Worm (Caenorhabditis elegans) whole organism, young adult: ENCODE measurements around the gene nhr-268.

Experiments
- Y79H2A.3 ChIP-seq: fragments of 200-800 bp; sonication (Bioruptor generic); conservative IDR thresholded peaks from 2 replicates; pipeline ENCODE4 v1.3.6; 2022; ENCODE audit warnings: missing genetic modification reagents, missing genetic modification characterization, missing compliant biosample characterization
- ZK185.1 ChIP-seq: sonication (generic microtip); optimal IDR thresholded peaks from 2 replicates; lab custom pipeline; 2016; ENCODE audit warnings: mild to moderate bottlenecking, missing genetic modification characterization, missing compliant biosample characterization; ENCODE audit not compliant: poor library complexity, severe bottlenecking
- ama-1 ChIP-seq, 3 experiments: fragments of 150-350 bp in 1 of 3; sonication (generic microtip) in 2 of 3; optimal IDR thresholded peaks; 2 replicates each; lab custom pipeline; 2014 to 2018; ENCODE audit warnings: missing biosample characterization in 2 of 3, missing genetic modification characterization in 2 of 3, missing genetic modification reagents in 2 of 3
- ceh-58 ChIP-seq: fragments of 200-800 bp; sonication (Bioruptor generic); IDR thresholded peaks from 2 replicates; pipeline ENCODE4 v1.3.6; 2022; ENCODE audit warnings: missing genetic modification characterization, missing compliant biosample characterization
- lag-1 ChIP-seq: fragments of 200-800 bp; sonication (Bioruptor generic); IDR thresholded peaks from 2 replicates; pipeline ENCODE4 v1.3.6; 2022; ENCODE audit warnings: missing genetic modification reagents, missing genetic modification characterization, missing compliant biosample characterization
- mcd-1 ChIP-seq: fragments of 200-800 bp; sonication (Bioruptor generic); IDR thresholded peaks from 2 replicates; pipeline ENCODE4 v1.3.6; 2022; ENCODE audit warnings: missing genetic modification reagents, missing genetic modification characterization, missing compliant biosample characterization
- nhr-90 ChIP-seq: sonication (generic microtip); optimal IDR thresholded peaks from 2 replicates; lab custom pipeline; 2016; ENCODE audit warnings: missing genotype, mild to moderate bottlenecking, missing genetic modification characterization, missing compliant biosample characterization
- rpc-1 ChIP-seq, 2 experiments: fragments of 150-350 bp in 1 of 2; sonication (generic microtip) in 1 of 2; optimal IDR thresholded peaks; 2 replicates each; lab custom pipeline; 2014 to 2018; ENCODE audit warnings: missing biosample characterization in 1 of 2, missing genetic modification characterization in 1 of 2, missing genetic modification reagents in 1 of 2, missing genotype in 1 of 2
- sea-2 ChIP-seq: fragments of 200-800 bp; sonication (Bioruptor generic); IDR thresholded peaks from 2 replicates; pipeline ENCODE4 v1.3.6; 2022; ENCODE audit warnings: missing genetic modification characterization, missing compliant biosample characterization
- snpc-4 ChIP-seq, 5 experiments: fragments of 150-350 bp in 1 of 5; sonication (generic microtip) in 4 of 5; optimal IDR thresholded peaks; 2 replicates each; lab custom pipeline; 2014 to 2018; ENCODE audit warnings: missing genetic modification characterization in 5 of 5, missing biosample characterization in 3 of 5, antibody characterized with exemption in 2 of 5, mild to moderate bottlenecking in 2 of 5, missing compliant biosample characterization in 2 of 5, missing genotype in 2 of 5, moderate library complexity in 2 of 5, missing genetic modification reagents in 1 of 5
- unc-130 ChIP-seq: sonication (generic microtip); optimal IDR thresholded peaks from 2 replicates; lab custom pipeline; 2016; ENCODE audit warnings: missing genetic modification reagents, missing genetic modification characterization, missing compliant biosample characterization
- xnd-1 ChIP-seq: sonication (generic microtip); optimal IDR thresholded peaks from 2 replicates; lab custom pipeline; 2016; ENCODE audit warnings: missing genotype, missing genetic modification reagents, missing genetic modification characterization, missing compliant biosample characterization

DNA sequence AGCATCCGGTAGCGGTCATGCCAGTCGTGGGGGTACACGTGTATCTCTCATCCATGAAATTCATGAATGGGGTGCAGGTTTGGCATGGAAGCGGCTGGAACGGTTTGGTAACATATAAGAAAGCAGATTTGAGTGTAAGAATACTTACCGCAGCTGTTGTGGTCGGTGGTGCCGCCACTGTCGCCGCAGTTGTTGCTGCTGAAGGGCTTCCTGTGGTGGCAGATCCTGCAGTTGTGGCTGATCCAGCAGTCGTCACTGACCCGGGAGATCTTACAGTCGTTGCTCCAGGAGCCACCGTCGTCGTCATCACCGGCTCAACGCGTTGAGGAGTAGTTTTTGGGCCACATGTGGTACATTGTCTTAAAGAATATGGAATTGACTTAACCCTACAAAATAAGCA is 43.0 kb downstream of the nhr-268 start:
- no peak for TF ChIP-seq nhr-90 (tag; lab: Kevin White, UChicago)
- no peak for TF ChIP-seq unc-130 (GFP tag; lab: Kevin White, UChicago)
- TF ChIP-seq lag-1 (GFP tag; lab: Robert Waterston, UW) = no peak
- no peak for TF ChIP-seq ama-1 (optimal IDR thresholded peaks at IDR 0.05; lab: Kevin White, UChicago)
- TF ChIP-seq ama-1 (GFP tag; optimal IDR thresholded peaks at IDR 0.05; lab: Kevin White, UChicago) = no peak
- TF ChIP-seq sea-2 (GFP tag; lab: Robert Waterston, UW) = no peak
- no peak for TF ChIP-seq rpc-1 (optimal IDR thresholded peaks at IDR 0.05; lab: Kevin White, UChicago)
- TF ChIP-seq rpc-1 (tag; optimal IDR thresholded peaks at IDR 0.05; lab: Kevin White, UChicago) = no peak
- TF ChIP-seq ZK185.1 (tag; lab: Kevin White, UChicago) = no peak
- TF ChIP-seq snpc-4 (GFP tag; optimal IDR thresholded peaks at IDR 0.05; lab: Kevin White, UChicago) = no peak
- TF ChIP-seq snpc-4 (tag; optimal IDR thresholded peaks at IDR 0.05; lab: Kevin White, UChicago) = no peak
- no peak for TF ChIP-seq mcd-1 (GFP tag; lab: Robert Waterston, UW)
- no peak for TF ChIP-seq Y79H2A.3 (GFP tag; lab: Robert Waterston, UW)
- no peak for TF ChIP-seq xnd-1 (tag; lab: Kevin White, UChicago)
- TF ChIP-seq ceh-58 (GFP tag; lab: Robert Waterston, UW) = no peak
